Worm (Caenorhabditis elegans) whole organism, L1 larva: Measurements from ENCODE around the gene vha-1.

Experiments
- C16A3.4 ChIP-seq: fragments of 150-350 bp; optimal IDR thresholded peaks from 2 replicates; lab custom pipeline; 2014; ENCODE audit warnings: missing biosample characterization, missing genetic modification characterization
- C34B4.2 ChIP-seq: sonication (generic microtip); optimal IDR thresholded peaks from 2 replicates; lab custom pipeline; 2017; ENCODE audit warnings: mild to moderate bottlenecking, missing genetic modification characterization, missing compliant biosample characterization
- F16B12.6 ChIP-seq: fragments of 150-350 bp; optimal IDR thresholded peaks from 2 replicates; lab custom pipeline; 2014; ENCODE audit warnings: missing biosample characterization, missing genetic modification characterization
- Y116A8C.19 ChIP-seq: sonication (generic microtip); optimal IDR thresholded peaks from 2 replicates; lab custom pipeline; 2016; ENCODE audit warnings: missing compliant biosample characterization, missing genetic modification characterization, borderline replicate concordance
- aha-1 ChIP-seq: fragments of 150-350 bp; optimal IDR thresholded peaks from 2 replicates; lab custom pipeline; 2014; ENCODE audit warnings: missing biosample characterization, missing genetic modification characterization
- alr-1 ChIP-seq: fragments of 200-800 bp; sonication (Bioruptor generic); optimal IDR thresholded peaks from 2 replicates; lab custom pipeline; 2018; ENCODE audit warnings: borderline replicate concordance, mild to moderate bottlenecking, missing genetic modification characterization, missing compliant biosample characterization
- aly-2 ChIP-seq: fragments of 150-350 bp; optimal IDR thresholded peaks from 2 replicates; lab custom pipeline; 2014; ENCODE audit warnings: missing biosample characterization, missing genetic modification characterization
- ama-1 ChIP-seq: fragments of 150-350 bp; optimal IDR thresholded peaks from 2 replicates; lab custom pipeline; 2014
- blmp-1 ChIP-seq: fragments of 150-350 bp; optimal IDR thresholded peaks from 2 replicates; lab custom pipeline; 2014; ENCODE audit warnings: missing biosample characterization, missing genetic modification characterization
- ceh-63 ChIP-seq: fragments of 200-800 bp; sonication (Bioruptor generic); optimal IDR thresholded peaks from 2 replicates; lab custom pipeline; 2018; ENCODE audit warnings: mild to moderate bottlenecking, missing genetic modification characterization, missing compliant biosample characterization
- ceh-8 ChIP-seq: fragments of 200-800 bp; sonication (Bioruptor generic); optimal IDR thresholded peaks from 2 replicates; lab custom pipeline; 2018; ENCODE audit warnings: mild to moderate bottlenecking, missing genetic modification characterization, moderate library complexity, missing compliant biosample characterization
- ceh-90 ChIP-seq: sonication (generic microtip); optimal IDR thresholded peaks from 2 replicates; lab custom pipeline; 2016; ENCODE audit warnings: missing genetic modification characterization, missing compliant biosample characterization
- ces-1 ChIP-seq: fragments of 150-350 bp; optimal IDR thresholded peaks from 2 replicates; lab custom pipeline; 2014; ENCODE audit warnings: missing biosample characterization, missing genetic modification reagents, missing genetic modification characterization
- elt-2 ChIP-seq: sonication (generic microtip); optimal IDR thresholded peaks from 2 replicates; lab custom pipeline; 2016; ENCODE audit warnings: missing genetic modification characterization, mild to moderate bottlenecking, inconsistent platforms, missing compliant biosample characterization, missing genetic modification reagents
- elt-3 ChIP-seq, 6 experiments: fragments of 150-350 bp in 1 of 6; sonication (generic microtip); optimal IDR thresholded peaks; 2 replicates each; lab custom pipeline; 2017 to 2018; ENCODE audit warnings: missing biosample characterization in 6 of 6, missing genetic modification characterization in 6 of 6, inconsistent platforms in 1 of 6
- fkh-10 ChIP-seq: sonication (generic microtip); optimal IDR thresholded peaks from 2 replicates; lab custom pipeline; 2017; ENCODE audit warnings: missing biosample characterization, missing genetic modification reagents, missing genetic modification characterization
- fkh-8 ChIP-seq: sonication (generic microtip); optimal IDR thresholded peaks from 2 replicates; lab custom pipeline; 2016; ENCODE audit warnings: mild to moderate bottlenecking, missing genetic modification characterization, missing compliant biosample characterization
- fos-1 ChIP-seq: fragments of 150-350 bp; optimal IDR thresholded peaks from 2 replicates; lab custom pipeline; 2014; ENCODE audit warnings: missing biosample characterization, missing genetic modification characterization
- hlh-17 ChIP-seq: fragments of 200-800 bp; sonication (Bioruptor generic); optimal IDR thresholded peaks from 2 replicates; lab custom pipeline; 2018; ENCODE audit warnings: missing genetic modification characterization, mild to moderate bottlenecking, missing compliant biosample characterization, moderate library complexity, borderline replicate concordance
- hlh-4 ChIP-seq: sonication (generic microtip); optimal IDR thresholded peaks from 2 replicates; lab custom pipeline; 2016; ENCODE audit warnings: mild to moderate bottlenecking, missing genetic modification characterization, missing compliant biosample characterization
- hpl-2 ChIP-seq: fragments of 150-350 bp; optimal IDR thresholded peaks from 2 replicates; lab custom pipeline; 2014; ENCODE audit warnings: missing biosample characterization, missing genetic modification reagents, missing genetic modification characterization
- irx-1 ChIP-seq: sonication (generic microtip); optimal IDR thresholded peaks from 2 replicates; lab custom pipeline; 2016; ENCODE audit warnings: missing genetic modification characterization, missing compliant biosample characterization
- lin-13 ChIP-seq: fragments of 150-350 bp; optimal IDR thresholded peaks from 2 replicates; lab custom pipeline; 2014; ENCODE audit warnings: missing biosample characterization, missing genetic modification reagents, missing genetic modification characterization
- lin-15B ChIP-seq: fragments of 150-350 bp; sonication (generic microtip); optimal IDR thresholded peaks from 3 replicates; lab custom pipeline; 2014; ENCODE audit warnings: missing biosample characterization, missing genetic modification characterization
- lsy-2 ChIP-seq, 2 experiments: fragments of 150-350 bp; optimal IDR thresholded peaks; 2 replicates each; lab custom pipeline; 2014; ENCODE audit warnings: missing biosample characterization in 2 of 2, missing genetic modification characterization in 2 of 2
- mab-9 ChIP-seq: fragments of 200-800 bp; sonication (Bioruptor generic); IDR thresholded peaks from 2 replicates; pipeline ENCODE4 v1.3.6; 2022; ENCODE audit warnings: missing genetic modification reagents, missing genetic modification characterization, missing compliant biosample characterization
- mdl-1 ChIP-seq, 2 experiments: fragments of 150-350 bp; optimal IDR thresholded peaks; 2 replicates each; lab custom pipeline; 2014 to 2017; ENCODE audit warnings: missing biosample characterization in 2 of 2, missing genetic modification characterization in 2 of 2, inconsistent platforms in 1 of 2
- mef-2 ChIP-seq: fragments of 150-350 bp; optimal IDR thresholded peaks from 2 replicates; lab custom pipeline; 2014; ENCODE audit warnings: missing biosample characterization, missing genetic modification characterization
- nhr-11 ChIP-seq: fragments of 150-350 bp; optimal IDR thresholded peaks from 2 replicates; lab custom pipeline; 2014; ENCODE audit warnings: missing biosample characterization, missing genetic modification characterization
- nhr-237 ChIP-seq: fragments of 150-350 bp; optimal IDR thresholded peaks from 2 replicates; lab custom pipeline; 2014; ENCODE audit warnings: missing biosample characterization, missing genetic modification characterization
- nhr-28 ChIP-seq: fragments of 150-350 bp; optimal IDR thresholded peaks from 2 replicates; lab custom pipeline; 2014; ENCODE audit warnings: missing biosample characterization, missing genetic modification characterization
- nhr-47 ChIP-seq: sonication (generic microtip); optimal IDR thresholded peaks from 2 replicates; lab custom pipeline; 2016; ENCODE audit warnings: mild to moderate bottlenecking, missing genetic modification characterization, moderate library complexity, missing compliant biosample characterization
- nhr-76 ChIP-seq: sonication (generic microtip); optimal IDR thresholded peaks from 2 replicates; lab custom pipeline; 2017; ENCODE audit warnings: missing biosample characterization, missing genetic modification characterization
- nhr-77 ChIP-seq: fragments of 150-350 bp; optimal IDR thresholded peaks from 2 replicates; lab custom pipeline; 2014; ENCODE audit warnings: missing biosample characterization, missing genetic modification characterization
- nhr-84 ChIP-seq: sonication (generic microtip); optimal IDR thresholded peaks from 2 replicates; lab custom pipeline; 2017; ENCODE audit warnings: missing biosample characterization, missing genetic modification characterization
- nhr-85 ChIP-seq: sonication (generic microtip); peaks from one replicate; lab custom pipeline; 2016; ENCODE audit warnings: missing genetic modification characterization, inconsistent platforms, missing compliant biosample characterization
- pag-3 ChIP-seq: sonication (generic microtip); optimal IDR thresholded peaks from 2 replicates; lab custom pipeline; 2017; ENCODE audit warnings: missing genetic modification characterization, mild to moderate bottlenecking, missing compliant biosample characterization, antibody characterized with exemption, borderline replicate concordance; ENCODE audit not compliant: insufficient read depth
- pax-3 ChIP-seq: fragments of 200-800 bp; sonication (Bioruptor generic); optimal IDR thresholded peaks from 2 replicates; lab custom pipeline; 2018; ENCODE audit warnings: mild to moderate bottlenecking, missing genetic modification characterization, moderate library complexity, missing compliant biosample characterization
- pqm-1 ChIP-seq: sonication (generic microtip); optimal IDR thresholded peaks from 3 replicates; lab custom pipeline; 2017; ENCODE audit warnings: missing biosample characterization, missing genetic modification characterization
- rnt-1 ChIP-seq: sonication (generic microtip); optimal IDR thresholded peaks from 2 replicates; lab custom pipeline; 2016; ENCODE audit warnings: mild to moderate bottlenecking, missing genetic modification characterization, moderate library complexity, missing compliant biosample characterization
- skn-1 ChIP-seq: fragments of 150-350 bp; optimal IDR thresholded peaks from 2 replicates; lab custom pipeline; 2014; ENCODE audit warnings: missing biosample characterization, missing genetic modification characterization
- snu-23 ChIP-seq: sonication (generic microtip); optimal IDR thresholded peaks from 2 replicates; lab custom pipeline; 2016; ENCODE audit warnings: missing genetic modification characterization, missing compliant biosample characterization
- sptf-1 ChIP-seq: fragments of 150-350 bp; optimal IDR thresholded peaks from 2 replicates; lab custom pipeline; 2014; ENCODE audit warnings: missing biosample characterization, missing genetic modification characterization
- sup-37 ChIP-seq: fragments of 200-800 bp; sonication (Bioruptor generic); optimal IDR thresholded peaks from 2 replicates; lab custom pipeline; 2018; ENCODE audit warnings: mild to moderate bottlenecking, missing genetic modification characterization, missing compliant biosample characterization
- swsn-7 ChIP-seq: sonication (generic microtip); optimal IDR thresholded peaks from 2 replicates; lab custom pipeline; 2016; ENCODE audit warnings: missing genetic modification characterization, missing compliant biosample characterization
- tlp-1 ChIP-seq: fragments of 150-350 bp; optimal IDR thresholded peaks from 2 replicates; lab custom pipeline; 2014; ENCODE audit warnings: missing biosample characterization, missing genetic modification characterization
- unc-130 ChIP-seq: fragments of 150-350 bp; optimal IDR thresholded peaks from 2 replicates; lab custom pipeline; 2017; ENCODE audit warnings: missing biosample characterization, missing genetic modification characterization, inconsistent platforms
- unc-30 ChIP-seq: sonication (generic microtip); optimal IDR thresholded peaks from 2 replicates; lab custom pipeline; 2017; ENCODE audit warnings: missing biosample characterization, missing genetic modification characterization
- unc-62 ChIP-seq: fragments of 150-350 bp; optimal IDR thresholded peaks from 2 replicates; lab custom pipeline; 2014; ENCODE audit warnings: missing biosample characterization, missing genetic modification reagents, missing genetic modification characterization
- unc-86 ChIP-seq: sonication (generic microtip); optimal IDR thresholded peaks from 2 replicates; lab custom pipeline; 2016; ENCODE audit warnings: missing genetic modification characterization, missing compliant biosample characterization
- unc-98 ChIP-seq: fragments of 200-800 bp; sonication (Bioruptor generic); IDR thresholded peaks from 2 replicates; pipeline ENCODE4 v1.3.6; 2022; ENCODE audit warnings: missing genetic modification characterization, missing compliant biosample characterization
- vab-15 ChIP-seq: sonication (generic microtip); optimal IDR thresholded peaks from 2 replicates; lab custom pipeline; 2017; ENCODE audit warnings: missing genotype, mild to moderate bottlenecking, missing genetic modification characterization, missing compliant biosample characterization
- zag-1 ChIP-seq: fragments of 150-350 bp; optimal IDR thresholded peaks from 2 replicates; lab custom pipeline; 2014; ENCODE audit warnings: missing biosample characterization, missing genetic modification characterization
- zip-4 ChIP-seq: fragments of 200-800 bp; sonication (Bioruptor generic); optimal IDR thresholded peaks from 2 replicates; lab custom pipeline; 2018; ENCODE audit warnings: mild to moderate bottlenecking, missing genetic modification characterization, moderate library complexity, missing compliant biosample characterization
- ztf-11 ChIP-seq, 2 experiments: sonication (generic microtip); optimal IDR thresholded peaks; 2 replicates each; lab custom pipeline; 2016 to 2017; ENCODE audit warnings: missing genetic modification characterization in 2 of 2, missing biosample characterization in 1 of 2, missing compliant biosample characterization in 1 of 2

vha-1 gene

DNA sequence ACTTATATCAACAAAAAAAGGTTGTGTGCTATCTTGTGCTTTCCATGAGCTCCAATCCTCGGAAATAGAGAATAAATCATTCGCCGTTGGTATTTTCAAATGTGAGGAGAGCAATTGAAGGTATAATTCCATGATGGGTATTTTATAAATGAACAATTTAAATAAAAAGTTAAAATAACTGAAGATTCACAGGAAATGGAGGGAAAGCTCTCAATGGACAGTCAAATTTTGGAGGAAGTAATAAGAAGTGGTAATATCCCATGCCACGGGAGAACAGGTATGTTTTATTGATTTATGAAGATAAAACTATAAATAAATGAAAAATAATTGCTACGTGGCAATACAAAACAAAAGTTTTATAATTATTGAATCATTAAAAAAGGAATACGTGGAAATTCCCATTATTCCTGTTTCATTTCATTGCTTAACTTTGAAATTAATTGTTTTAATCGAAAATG lies 2.1 kb downstream of the vha-1 start (continued):
- TF ChIP-seq elt-2 (peak; percentile 19), mdl-1 (tag; optimal IDR thresholded peaks at IDR 0.05; lab: Kevin White, UChicago) (no peak), lsy-2 (tag; optimal IDR thresholded peaks at IDR 0.05; lab: Kevin White, UChicago) (peak in 1 of 2 experiments; percentile 37), fos-1 (no peak), nhr-84 (tag; lab: Kevin White, UChicago) (no peak), unc-98 (GFP tag; lab: Robert Waterston, UW) (no peak), nhr-85 (tag; lab: Kevin White, UChicago) (peak; percentile 23), unc-86 (tag; lab: Kevin White, UChicago) (no peak), fkh-10 (GFP tag; lab: Kevin White, UChicago) (no peak), hlh-4 (no peak), fkh-8 (tag; lab: Kevin White, UChicago) (no peak), ceh-63 (GFP tag; lab: Kevin White, UChicago) (no peak), F16B12.6 (tag; lab: Kevin White, UChicago) (no peak), C16A3.4 (no peak), Y116A8C.19 (tag; lab: Kevin White, UChicago) (no peak), pag-3 (tag; lab: Kevin White, UChicago) (no peak), nhr-11 (tag; lab: Kevin White, UChicago) (no peak), elt-3 (tag; optimal IDR thresholded peaks at IDR 0.05; lab: Kevin White, UChicago) (peak in 1 of 6 experiments; percentile 16), irx-1 (tag; lab: Kevin White, UChicago) (no peak), alr-1 (tag; lab: Kevin White, UChicago) (no peak), nhr-237 (tag; lab: Kevin White, UChicago) (no peak), mef-2 (tag; lab: Kevin White, UChicago) (no peak), blmp-1 (tag; lab: Kevin White, UChicago) (no peak), hlh-17 (GFP tag; lab: Kevin White, UChicago) (no peak), nhr-76 (tag; lab: Kevin White, UChicago) (no peak), nhr-47 (tag; lab: Kevin White, UChicago) (peak; percentile 33), sup-37 (no peak), C34B4.2 (no peak), unc-30 (tag; lab: Kevin White, UChicago) (no peak), rnt-1 (tag; lab: Kevin White, UChicago) (no peak), vab-15 (tag; lab: Kevin White, UChicago) (no peak), ceh-8 (GFP tag; lab: Kevin White, UChicago) (no peak), ztf-11 (tag; optimal IDR thresholded peaks at IDR 0.05; lab: Kevin White, UChicago) (no peak), skn-1 (tag; lab: Kevin White, UChicago) (no peak), lin-15B (tag; lab: Kevin White, UChicago) (no peak), zip-4 (no peak), lin-13 (GFP tag; lab: Kevin White, UChicago) (no peak), pax-3 (tag; lab: Kevin White, UChicago) (no peak), nhr-28 (tag; lab: Kevin White, UChicago) (no peak), nhr-77 (tag; lab: Kevin White, UChicago) (no peak), zag-1 (tag; lab: Kevin White, UChicago) (no peak), aha-1 (tag; lab: Kevin White, UChicago) (no peak), sptf-1 (tag; lab: Kevin White, UChicago) (no peak), mab-9 (no peak), snu-23 (GFP tag; lab: Kevin White, UChicago) (peak; percentile 9), pqm-1 (tag; lab: Kevin White, UChicago) (no peak), unc-62 (no peak), swsn-7 (tag; lab: Kevin White, UChicago) (no peak), unc-130 (tag; lab: Kevin White, UChicago) (no peak), tlp-1 (tag; lab: Kevin White, UChicago) (no peak), aly-2 (peak; percentile 51), ceh-90 (tag; lab: Kevin White, UChicago) (no peak), ces-1 (GFP tag; lab: Kevin White, UChicago) (no peak), hpl-2 (GFP tag; lab: Kevin White, UChicago) (no peak), ama-1 (lab: Kevin White, UChicago) (peak; percentile 33)
